Fruit fly (Drosophila melanogaster) whole organism: Measurements from ENCODE around the gene CG8142.

Source experiments
- CG8478 ChIP-seq: fragments of >200 bp; optimal IDR thresholded peaks from 2 replicates; lab custom pipeline; 2018; ENCODE audit warnings: inconsistent platforms
- Dll ChIP-seq: fragments of >200 bp; optimal IDR thresholded peaks from 2 replicates; lab custom pipeline; 2017
- pan ChIP-seq: fragments of >200 bp; optimal IDR thresholded peaks from 2 replicates; lab custom pipeline; 2017
- psq ChIP-seq: fragments of >200 bp; optimal IDR thresholded peaks from 2 replicates; lab custom pipeline; 2017

DNA sequence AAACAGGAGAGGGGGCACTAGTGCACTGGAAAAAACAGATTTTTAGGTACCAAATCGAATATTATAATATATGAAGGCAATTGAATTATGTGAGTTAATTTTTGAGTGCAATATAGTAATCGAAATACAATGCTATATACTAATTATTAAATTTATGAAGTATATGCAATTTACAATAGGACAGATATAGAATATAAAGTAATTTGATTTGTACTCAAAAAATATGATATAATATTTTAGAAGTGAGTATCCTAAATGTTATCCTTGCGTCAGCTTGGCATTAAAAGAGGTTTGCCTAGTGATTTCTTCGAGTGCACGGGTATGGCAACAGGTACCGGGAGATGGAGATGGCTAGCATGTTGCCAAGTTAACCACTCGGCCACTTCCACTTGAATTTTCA is 37.5 kb downstream of the CG8142 start:
- TF ChIP-seq pan (lab: Kevin White, UChicago) (no peak), psq (no peak), Dll (lab: Kevin White, UChicago) (no peak), CG8478 (no peak)
